Fruit fly (Drosophila melanogaster) whole organism, wandering third instar larva: Measurements from ENCODE around the gene CG13654.

ENCODE experiments used
- Abd-B ChIP-seq: fragments of >200 bp; optimal IDR thresholded peaks from 2 replicates; lab custom pipeline; 2017; ENCODE audit warnings: missing biosample characterization, missing genetic modification characterization
- CrebA ChIP-seq: fragments of 200-800 bp; sonication (Bioruptor generic); optimal IDR thresholded peaks from 2 replicates; lab custom pipeline; 2016; ENCODE audit warnings: missing biosample characterization, mild to moderate bottlenecking, missing genetic modification characterization, borderline replicate concordance
- Dfd ChIP-seq: fragments of >200 bp; optimal IDR thresholded peaks from 2 replicates; lab custom pipeline; 2017; ENCODE audit warnings: missing biosample characterization, missing genetic modification characterization
- GATAd ChIP-seq: sonication (Bioruptor generic); optimal IDR thresholded peaks from 2 replicates; lab custom pipeline; 2016; ENCODE audit warnings: missing biosample characterization, missing genetic modification characterization
- Hr78 ChIP-seq: fragments of >200 bp; optimal IDR thresholded peaks from 2 replicates; lab custom pipeline; 2017; ENCODE audit warnings: missing biosample characterization, missing genetic modification characterization
- Mio ChIP-seq: sonication (Bioruptor generic); optimal IDR thresholded peaks from 2 replicates; lab custom pipeline; 2016; ENCODE audit warnings: missing biosample characterization, missing genetic modification characterization
- br ChIP-seq: fragments of 200-800 bp; sonication (Bioruptor generic); optimal IDR thresholded peaks from 2 replicates; lab custom pipeline; 2016; ENCODE audit warnings: missing biosample characterization, missing genetic modification characterization
- ey ChIP-seq: fragments of 200-800 bp; sonication (Bioruptor generic); optimal IDR thresholded peaks from 2 replicates; lab custom pipeline; 2016; ENCODE audit warnings: missing biosample characterization, missing genetic modification characterization
- foxo ChIP-seq, 2 experiments: fragments of 200-800 bp; sonication (Bioruptor generic); optimal IDR thresholded peaks; 2 replicates in 1 of 2; 3 replicates in 1 of 2; lab custom pipeline; 2016 to 2017; ENCODE audit warnings: missing biosample characterization in 2 of 2, missing genetic modification characterization in 2 of 2
- h ChIP-seq: fragments of 200-800 bp; sonication (Bioruptor generic); optimal IDR thresholded peaks from 3 replicates; lab custom pipeline; 2016; ENCODE audit warnings: missing biosample characterization, mild to moderate bottlenecking, missing genetic modification characterization
- psq ChIP-seq: fragments of 200-800 bp; sonication (Bioruptor generic); optimal IDR thresholded peaks from 3 replicates; lab custom pipeline; 2017; ENCODE audit warnings: missing biosample characterization, mild to moderate bottlenecking, missing genetic modification characterization, moderate library complexity

DNA sequence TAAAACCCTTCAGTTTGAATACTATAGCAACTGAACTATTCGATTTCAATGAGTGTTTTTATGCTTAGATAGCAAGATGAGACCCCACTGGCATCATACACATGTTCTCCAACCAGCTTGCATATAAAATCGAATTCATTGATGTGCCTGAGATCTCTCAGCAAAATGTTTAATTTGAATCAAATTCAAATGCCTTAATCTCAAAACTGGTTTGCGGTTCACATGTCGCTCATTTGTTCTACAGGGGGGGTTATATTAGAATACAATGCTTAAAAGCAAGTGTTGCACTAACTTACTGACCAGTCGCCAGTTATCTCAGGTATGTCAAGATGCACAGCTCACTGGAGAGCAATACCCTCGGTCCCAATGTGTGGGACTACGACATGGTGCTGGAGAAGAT is 19.4 kb downstream of the CG13654 start, which contains the start of gene CG31103:
- TF ChIP-seq br (GFP tag; lab: Kevin White, UChicago) (no peak), ey (GFP tag; lab: Kevin White, UChicago) (no peak), CrebA (GFP tag; lab: Kevin White, UChicago) (no peak), psq (GFP tag; lab: Kevin White, UChicago) (no peak), h (GFP tag; lab: Kevin White, UChicago) (no peak), Hr78 (GFP tag; lab: Kevin White, UChicago) (no peak), GATAd (GFP tag; lab: Kevin White, UChicago) (no peak), foxo (GFP tag; optimal IDR thresholded peaks at IDR 0.05; lab: Kevin White, UChicago) (no peak), Abd-B (GFP tag; lab: Kevin White, UChicago) (no peak), Mio (GFP tag; lab: Kevin White, UChicago) (no peak), Dfd (no peak)
